Fruit fly (Drosophila melanogaster): Measurements from ENCODE around the gene CG9541.
A peak's percentile ranks its signal among the peaks of the same experiment; 100 is the strongest.

CG9541 gene

dm6 chr2L:8952194-8953037, 22.8 kb downstream of the CG9541 start (continued):
- TF ChIP-seq Gug (GFP tag; IDR thresholded peaks at IDR 0.05) (peak; percentile 46; the same call in 2 of the 4 replicates), Nf-YA (GFP tag; IDR thresholded peaks at IDR 0.05) (no peak), nau (GFP tag; optimal IDR thresholded peaks at IDR 0.05) (peak; percentile 11), NC2α (GFP tag; optimal IDR thresholded peaks at IDR 0.05) (peak; percentile 7), CG8290 (GFP tag; optimal IDR thresholded peaks at IDR 0.05) (no peak), CG8290 (tag; optimal IDR thresholded peaks at IDR 0.05) (peak in 1 of 2 experiments; percentile 61), Hr3 (GFP tag; optimal IDR thresholded peaks at IDR 0.05) (peak; percentile 48), D (optimal IDR thresholded peaks at IDR 0.05) (no peak), D (GFP tag; optimal IDR thresholded peaks at IDR 0.05) (no peak), BEAF-32 (GFP tag; optimal IDR thresholded peaks at IDR 0.05) (peak; percentile 11), shn (GFP tag; optimal IDR thresholded peaks at IDR 0.05) (peak; percentile 58), CG9437 (GFP tag; optimal IDR thresholded peaks at IDR 0.05) (peak; percentile 16), Dip3 (GFP tag; optimal IDR thresholded peaks at IDR 0.05) (peak; percentile 31), ci (GFP tag; IDR thresholded peaks at IDR 0.05) (peak; percentile 68), MBD-R2 (GFP tag; IDR thresholded peaks at IDR 0.05) (peak; percentile 32; the same call in 1 of the 2 replicates), Xbp1 (GFP tag; optimal IDR thresholded peaks at IDR 0.05) (peak; percentile 28), CG2120 (GFP tag; optimal IDR thresholded peaks at IDR 0.05) (peak; percentile 72), gfzf (GFP tag; optimal IDR thresholded peaks at IDR 0.05) (no peak), lilli (GFP tag; optimal IDR thresholded peaks at IDR 0.05) (peak; percentile 68), Scr (GFP tag; IDR thresholded peaks at IDR 0.05; ENCODE audit: partially characterized antibody) (peak; percentile 51; the same call in 1 of the 2 replicates), prd (optimal IDR thresholded peaks at IDR 0.05) (no peak), prd (GFP tag; IDR thresholded peaks at IDR 0.05) (peak; percentile 62; the same call in 2 of the 3 replicates), Hmr (GFP tag; optimal IDR thresholded peaks at IDR 0.05) (peak; percentile 54), CG17328 (GFP tag; IDR thresholded peaks at IDR 0.05) (peak; percentile 49; the same call in 1 of the 2 replicates), dmrt11E (tag; optimal IDR thresholded peaks at IDR 0.05) (peak; percentile 6), Mad (GFP tag; optimal IDR thresholded peaks at IDR 0.05) (peak; percentile 1), Oli (tag; optimal IDR thresholded peaks at IDR 0.05) (peak; percentile 31), CG14014 (GFP tag; IDR thresholded peaks at IDR 0.05) (peak; percentile 61; the same call in 1 of the 2 replicates), CG33213 (GFP tag; optimal IDR thresholded peaks at IDR 0.05) (peak; percentile 51), wor (GFP tag; IDR thresholded peaks at IDR 0.05) (no peak), CG32767 (GFP tag; IDR thresholded peaks at IDR 0.05) (no peak), luna (GFP tag; optimal IDR thresholded peaks at IDR 0.05) (no peak), corto (GFP tag; optimal IDR thresholded peaks at IDR 0.05) (no peak), Ada2b (GFP tag; IDR thresholded peaks at IDR 0.05) (peak; percentile 27; the same call in 1 of the 2 replicates), Ets65A (GFP tag) (peak; percentile 94), CG12659 (GFP tag; optimal IDR thresholded peaks at IDR 0.05) (peak; percentile 33), HmgD (GFP tag; optimal IDR thresholded peaks at IDR 0.05) (peak; percentile 49), CG32532 (GFP tag; IDR thresholded peaks at IDR 0.05) (peak; percentile 70), Camta (GFP tag; optimal IDR thresholded peaks at IDR 0.05) (no peak), CG6813 (GFP tag; optimal IDR thresholded peaks at IDR 0.05) (peak; percentile 9), CG3163 (GFP tag; optimal IDR thresholded peaks at IDR 0.05) (peak; percentile 50), fd64A (GFP tag; optimal IDR thresholded peaks at IDR 0.05) (no peak), sna (GFP tag; IDR thresholded peaks at IDR 0.05; ENCODE audit: partially characterized antibody) (no peak), bcd (GFP tag; optimal IDR thresholded peaks at IDR 0.05) (peak; percentile 38), Blimp-1 (GFP tag; optimal IDR thresholded peaks at IDR 0.05) (peak; percentile 35), fd96Cb (tag; optimal IDR thresholded peaks at IDR 0.05) (no peak), toy (GFP tag; IDR thresholded peaks at IDR 0.05) (no peak), CG12744 (GFP tag; optimal IDR thresholded peaks at IDR 0.05) (peak; percentile 41), CG17361 (GFP tag; IDR thresholded peaks at IDR 0.05) (peak; percentile 62; the same call in 2 of the 3 replicates), psq (GFP tag; optimal IDR thresholded peaks at IDR 0.05) (no peak)

All from whole organism, embryonic.